Worm (Caenorhabditis elegans): ENCODE results near the gene F44E2.9.

The F44E2.9 gene

DNA sequence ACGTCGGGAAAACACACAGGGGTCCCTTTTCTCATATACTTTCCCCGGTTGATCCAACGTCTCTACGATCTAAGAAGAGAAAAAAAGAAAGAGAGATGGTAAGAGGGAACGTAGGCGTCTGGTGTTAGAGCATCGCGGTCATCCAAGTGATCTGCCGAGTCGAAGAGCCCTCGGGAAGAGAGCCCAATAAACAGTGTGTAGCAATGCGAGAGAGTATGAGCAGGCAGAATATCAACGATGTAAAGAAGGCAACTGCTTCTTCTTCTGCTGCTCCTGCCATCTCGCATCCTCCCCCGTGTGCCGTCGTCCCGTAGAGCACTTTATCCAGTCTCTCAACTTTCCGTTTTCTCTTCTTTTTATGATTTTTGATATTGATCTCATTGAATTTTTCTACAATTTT lies 34.6 kb downstream of the F44E2.9 start:
- TF ChIP-seq egl-5 (tag; optimal IDR thresholded peaks at IDR 0.05) (peak; percentile 41), lin-39 (tag; optimal IDR thresholded peaks at IDR 0.05) (peak; percentile 29), elt-3 (tag; optimal IDR thresholded peaks at IDR 0.05) (no peak), hmg-11 (tag; optimal IDR thresholded peaks at IDR 0.05) (no peak)

DNA sequence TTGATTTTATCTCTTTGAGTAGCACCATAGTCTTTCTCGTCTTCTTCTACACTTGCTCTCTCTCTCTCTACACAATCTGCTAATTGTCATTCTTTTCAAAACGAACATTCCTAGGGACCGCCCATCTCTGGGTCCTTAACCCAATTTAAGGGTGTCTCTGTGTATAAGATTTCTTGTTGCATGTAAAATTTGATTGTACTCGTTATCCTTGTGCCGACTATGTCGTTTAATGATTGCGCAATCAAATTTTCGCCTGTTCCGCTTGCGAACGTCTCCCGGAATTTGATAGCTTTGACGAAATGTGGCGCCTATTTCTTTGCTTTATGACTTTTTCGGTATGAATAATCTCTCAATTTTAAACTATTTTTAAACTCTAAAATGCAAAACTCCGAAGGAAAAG lies 39.2 kb downstream of the F44E2.9 start:
- TF ChIP-seq fkh-10 (GFP tag; optimal IDR thresholded peaks at IDR 0.05) (peak; percentile 22), ceh-82 (tag; optimal IDR thresholded peaks at IDR 0.05) (no peak), nhr-28 (tag; optimal IDR thresholded peaks at IDR 0.05) (no peak), ceh-16 (tag; optimal IDR thresholded peaks at IDR 0.05) (no peak)

DNA sequence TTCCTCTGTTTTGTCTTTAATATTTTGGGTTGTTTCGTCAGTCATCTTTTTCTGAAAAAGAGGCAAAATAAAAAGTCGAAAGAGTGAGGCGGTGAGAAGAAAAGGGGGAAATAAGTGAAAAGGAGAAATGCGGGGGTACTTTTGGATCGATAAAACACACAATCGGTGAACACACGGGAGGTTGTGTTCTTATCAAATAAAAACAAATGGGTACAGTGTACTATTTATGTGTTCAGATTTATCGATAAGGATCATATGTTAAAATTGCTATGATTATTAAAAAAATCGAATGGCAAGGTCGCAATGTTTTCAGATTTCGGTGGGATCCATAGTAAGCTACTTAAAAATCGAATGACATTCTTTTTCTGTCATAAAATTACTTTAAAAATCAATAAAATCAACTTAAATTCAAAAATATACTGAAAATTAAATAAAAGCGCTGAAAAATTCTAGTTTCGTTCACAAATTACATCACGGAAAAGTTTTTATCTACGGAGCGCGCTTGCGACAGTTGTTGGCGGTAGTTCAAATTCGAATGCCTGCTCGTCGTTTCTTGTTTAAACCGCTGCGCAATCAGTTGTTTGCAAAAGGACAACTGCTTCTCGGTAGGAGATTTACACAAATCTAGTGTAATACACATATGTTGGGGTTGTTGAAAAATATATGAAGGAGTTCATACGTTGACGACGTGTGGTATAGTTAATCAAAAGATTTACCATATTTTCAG lies 40.9 kb downstream of the F44E2.9 start, which contains the start of gene prx-19:
Gene prx-19 (minus strand): TSS at position 51 of the 727 bp plus-strand sequence.
- TF ChIP-seq nhr-23 (tag; optimal IDR thresholded peaks at IDR 0.05) (peak; percentile 53), nfya-1 (tag; optimal IDR thresholded peaks at IDR 0.05; ENCODE audit: insufficient read depth) (peak; percentile 72), nhr-25 (tag; optimal IDR thresholded peaks at IDR 0.05) (peak; percentile 76), nhr-43 (tag; optimal IDR thresholded peaks at IDR 0.05; ENCODE audit: poor library complexity, severe bottlenecking) (peak; percentile 0), skn-1 (tag; optimal IDR thresholded peaks at IDR 0.05) (peak; percentile 57), lin-15B (tag; optimal IDR thresholded peaks at IDR 0.05) (peak; percentile 63), lin-39 (tag; optimal IDR thresholded peaks at IDR 0.05) (peak; percentile 56), egl-5 (tag; optimal IDR thresholded peaks at IDR 0.05) (peak; percentile 32), pha-4 (tag; optimal IDR thresholded peaks at IDR 0.05) (peak; percentile 63), elt-2 (tag; optimal IDR thresholded peaks at IDR 0.05) (peak; percentile 61), ceh-28 (tag; optimal IDR thresholded peaks at IDR 0.05) (peak; percentile 23), jun-1 (tag; optimal IDR thresholded peaks at IDR 0.05) (no peak), zag-1 (tag; optimal IDR thresholded peaks at IDR 0.05) (no peak), ceh-16 (tag; optimal IDR thresholded peaks at IDR 0.05) (no peak), ZK546.5 (tag; optimal IDR thresholded peaks at IDR 0.05) (no peak)

DNA sequence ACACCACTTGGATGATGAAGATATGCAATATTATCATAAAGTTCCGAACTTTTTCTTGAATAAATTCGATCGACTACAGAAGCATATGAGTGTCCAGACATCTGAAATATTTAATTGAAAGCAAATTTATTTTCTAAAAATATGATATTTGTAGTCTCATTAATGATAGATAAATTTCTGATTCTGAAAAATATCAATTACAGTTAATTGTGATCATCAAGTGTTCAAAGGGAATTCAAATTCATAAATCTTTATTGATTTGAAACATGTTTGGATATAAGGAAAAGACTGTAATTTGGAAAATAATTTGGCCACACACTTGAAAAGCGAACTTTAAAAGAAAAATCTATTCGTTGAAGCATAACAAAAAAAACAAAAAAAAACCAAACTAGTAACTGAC lies 43.1 kb downstream of the F44E2.9 start, which contains the start of gene F54F2.7:
Gene F54F2.7 (minus strand): TSS at position 101 of the 400 bp plus-strand sequence.
- TF ChIP-seq nhr-237 (tag; optimal IDR thresholded peaks at IDR 0.05) = no peak
- TF ChIP-seq ceh-9 (tag; optimal IDR thresholded peaks at IDR 0.05) = no peak
- TF ChIP-seq lsy-12 (tag; optimal IDR thresholded peaks at IDR 0.05) = no peak
- no peak for TF ChIP-seq R02D3.7 (tag; optimal IDR thresholded peaks at IDR 0.05)
- no peak for TF ChIP-seq elt-3 (tag; optimal IDR thresholded peaks at IDR 0.05)
- TF ChIP-seq snpc-4 (tag; optimal IDR thresholded peaks at IDR 0.05) = no peak
- no peak for TF ChIP-seq nhr-25 (tag; optimal IDR thresholded peaks at IDR 0.05)
- TF ChIP-seq fkh-10 (GFP tag; optimal IDR thresholded peaks at IDR 0.05) = no peak
- no peak for TF ChIP-seq ztf-11 (tag; optimal IDR thresholded peaks at IDR 0.05)
- TF ChIP-seq aly-2 (tag; optimal IDR thresholded peaks at IDR 0.05) = no peak
- TF ChIP-seq fos-1 (tag; optimal IDR thresholded peaks at IDR 0.05) = no peak
- TF ChIP-seq nhr-43 (tag; optimal IDR thresholded peaks at IDR 0.05; ENCODE audit: poor library complexity, severe bottlenecking) = no peak
- TF ChIP-seq tbx-2 (tag; optimal IDR thresholded peaks at IDR 0.05) = no peak
- TF ChIP-seq nhr-67 (tag; optimal IDR thresholded peaks at IDR 0.05) = no peak
- no peak for TF ChIP-seq nhr-77 (tag; optimal IDR thresholded peaks at IDR 0.05)
- TF ChIP-seq skn-1 (tag; optimal IDR thresholded peaks at IDR 0.05) = no peak
- TF ChIP-seq nfya-1 (tag; optimal IDR thresholded peaks at IDR 0.05; ENCODE audit: insufficient read depth) = no peak
- TF ChIP-seq zag-1 (tag; optimal IDR thresholded peaks at IDR 0.05) = no peak
- no peak for TF ChIP-seq nhr-12 (tag; optimal IDR thresholded peaks at IDR 0.05)
- TF ChIP-seq mdl-1 (tag; optimal IDR thresholded peaks at IDR 0.05) = no peak

DNA sequence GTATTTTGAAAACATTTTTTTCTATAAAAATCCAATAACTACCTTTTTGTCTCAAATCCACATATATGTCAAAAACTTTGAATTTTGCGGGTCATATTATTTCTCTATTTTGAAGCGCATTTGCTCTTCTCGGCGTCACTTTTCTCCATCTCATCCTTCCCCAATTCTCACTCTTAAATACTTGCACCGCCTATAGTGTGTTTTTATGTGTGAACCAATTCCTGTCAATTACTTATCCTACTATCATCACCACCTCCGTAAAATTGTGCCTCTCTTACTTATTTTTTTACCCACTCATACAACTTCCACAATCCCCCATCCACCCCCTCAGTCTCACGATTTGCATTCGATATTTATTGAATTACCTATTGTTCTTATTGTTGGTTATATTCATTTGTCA lies 44.5 kb downstream of the F44E2.9 start:
- TF ChIP-seq elt-1 (tag; optimal IDR thresholded peaks at IDR 0.05) (no peak), ama-1 (optimal IDR thresholded peaks at IDR 0.05) (no peak), egl-27 (tag; optimal IDR thresholded peaks at IDR 0.05) (no peak), zag-1 (tag; optimal IDR thresholded peaks at IDR 0.05) (no peak), ceh-82 (tag; optimal IDR thresholded peaks at IDR 0.05) (no peak), skn-1 (tag; optimal IDR thresholded peaks at IDR 0.05) (no peak), nhr-77 (tag; optimal IDR thresholded peaks at IDR 0.05) (no peak), ceh-28 (tag; optimal IDR thresholded peaks at IDR 0.05) (no peak), ZK546.5 (tag; optimal IDR thresholded peaks at IDR 0.05) (no peak), pha-4 (tag; optimal IDR thresholded peaks at IDR 0.05) (no peak), ceh-9 (tag; optimal IDR thresholded peaks at IDR 0.05) (no peak), nhr-23 (tag; optimal IDR thresholded peaks at IDR 0.05) (no peak), pqm-1 (tag; optimal IDR thresholded peaks at IDR 0.05) (no peak), nhr-28 (tag; optimal IDR thresholded peaks at IDR 0.05) (no peak), lin-15B (tag; optimal IDR thresholded peaks at IDR 0.05) (no peak), nhr-43 (tag; optimal IDR thresholded peaks at IDR 0.05; ENCODE audit: poor library complexity, severe bottlenecking) (no peak), ceh-16 (tag; optimal IDR thresholded peaks at IDR 0.05) (no peak)

Data from whole organism, L3 larva.